Worm (Caenorhabditis elegans): ENCODE measurements around the gene glr-6.

The glr-6 gene

DNA sequence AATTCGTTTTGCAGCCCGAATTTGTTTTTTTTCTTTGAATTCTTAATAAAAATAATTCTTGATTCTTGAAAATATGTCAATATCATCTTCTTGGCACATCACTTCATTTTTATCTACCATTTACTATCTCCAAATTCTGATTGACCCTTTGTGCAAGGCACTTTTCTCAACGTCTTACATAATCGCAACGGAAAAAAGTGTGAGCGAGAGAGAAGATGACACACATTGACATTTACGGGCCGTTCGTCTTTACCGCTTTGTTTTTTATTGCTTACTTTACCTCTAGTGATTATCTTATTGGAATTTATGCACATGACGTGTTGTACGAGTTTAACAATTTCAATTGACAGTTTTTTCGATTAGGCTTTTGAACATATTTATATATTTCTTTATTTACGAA is 8.1 kb upstream of the glr-6 start:
- no peak for TF ChIP-seq unc-130 (GFP tag; optimal IDR thresholded peaks at IDR 0.05)
- TF ChIP-seq egl-18 (GFP tag; IDR thresholded peaks at IDR 0.05) = no peak
- no peak for TF ChIP-seq pha-4 (tag; optimal IDR thresholded peaks at IDR 0.05)
- no peak for TF ChIP-seq lin-40 (tag; optimal IDR thresholded peaks at IDR 0.05)
- TF ChIP-seq tbp1 (GFP tag; optimal IDR thresholded peaks at IDR 0.05) = no peak
- TF ChIP-seq nfyb-1 (GFP tag; IDR thresholded peaks at IDR 0.05) = no peak
- no peak for TF ChIP-seq somi-1 (GFP tag; optimal IDR thresholded peaks at IDR 0.05)

DNA sequence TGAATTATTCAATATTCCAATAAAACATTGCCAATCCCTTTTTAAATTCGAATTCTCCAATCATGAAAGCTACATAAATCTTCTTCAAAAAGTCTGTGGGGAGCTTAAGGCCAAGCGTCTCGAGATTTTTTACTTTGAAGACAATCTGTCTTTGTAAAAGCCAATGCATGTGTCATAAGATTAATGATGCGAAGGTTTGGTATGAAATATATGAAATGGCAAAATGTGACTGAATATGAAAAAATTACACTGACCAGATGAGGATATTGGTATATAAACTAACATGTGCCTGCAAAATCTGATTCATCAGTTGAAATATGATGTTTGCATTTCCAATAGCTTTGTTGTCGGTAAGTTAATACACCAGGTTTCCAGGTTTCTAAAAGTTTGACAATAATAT is 5.4 kb upstream of the glr-6 start, which contains the start of gene C53B7.2:
Gene C53B7.2, plus strand, starts transcription at position 301 of the 400 bp plus-strand sequence.
- no peak for TF ChIP-seq nfya-1 (tag; optimal IDR thresholded peaks at IDR 0.05; ENCODE audit: borderline replicate concordance, insufficient read depth)
- no peak for TF ChIP-seq him-1 (tag; optimal IDR thresholded peaks at IDR 0.05)
- no peak for TF ChIP-seq ztf-26 (tag; optimal IDR thresholded peaks at IDR 0.05)

DNA sequence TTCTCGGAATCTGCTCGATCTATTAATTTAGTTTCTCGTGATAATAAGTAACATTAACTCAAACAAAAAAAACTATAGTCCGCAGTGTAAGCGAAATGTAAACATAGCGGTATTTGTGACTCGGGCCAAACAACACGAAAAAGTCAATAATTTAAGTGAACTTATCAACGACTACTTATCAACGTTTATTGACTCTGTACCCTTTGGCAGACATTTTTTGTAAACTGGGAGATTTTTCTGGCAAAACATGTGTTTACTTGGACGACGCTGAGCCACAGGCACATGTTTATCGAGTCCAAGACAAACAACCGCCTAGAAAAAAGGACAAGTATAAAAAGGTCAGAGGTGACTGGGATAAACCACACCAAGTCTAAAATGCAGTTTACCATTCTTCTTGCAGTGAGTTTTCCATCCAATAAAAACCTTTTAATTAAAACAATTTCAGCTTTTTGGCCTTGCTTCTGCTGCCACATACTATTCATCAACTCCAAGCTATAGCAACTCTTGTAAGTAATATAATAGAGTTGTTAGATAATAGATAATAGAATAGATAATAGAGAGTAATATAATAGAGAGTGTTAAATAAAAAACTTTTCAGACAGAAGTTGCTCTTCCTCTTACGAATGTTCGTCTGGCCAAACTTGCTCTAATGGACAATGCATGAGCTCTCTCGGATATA is 4.0 kb upstream of the glr-6 start, which contains the start of gene C53B7.3:
Gene C53B7.3, plus strand, starts transcription at position 362 of the 679 bp plus-strand sequence.
- TF ChIP-seq ztf-22 (GFP tag; optimal IDR thresholded peaks at IDR 0.05) = no peak
- no peak for TF ChIP-seq nhr-80 (tag; optimal IDR thresholded peaks at IDR 0.05)
- no peak for TF ChIP-seq B0261.1 (tag; optimal IDR thresholded peaks at IDR 0.05)
- no peak for TF ChIP-seq ztf-26 (tag; optimal IDR thresholded peaks at IDR 0.05)
- no peak for TF ChIP-seq egl-44 (GFP tag; IDR thresholded peaks at IDR 0.05)
- TF ChIP-seq lir-1 (GFP tag; conservative IDR thresholded peaks at IDR 0.05) = no peak
- no peak for TF ChIP-seq fkh-3 (tag; optimal IDR thresholded peaks at IDR 0.05)
- no peak for TF ChIP-seq ama-1 (optimal IDR thresholded peaks at IDR 0.05)
- no peak for TF ChIP-seq ama-1 (GFP tag; optimal IDR thresholded peaks at IDR 0.05)
- TF ChIP-seq T07F8.4 (tag; optimal IDR thresholded peaks at IDR 0.05) = no peak
- no peak for TF ChIP-seq tbx-9 (tag; optimal IDR thresholded peaks at IDR 0.05; ENCODE audit: borderline replicate concordance)
- TF ChIP-seq mes-4 (tag; optimal IDR thresholded peaks at IDR 0.05) = no peak
- TF ChIP-seq madf-3 (GFP tag; IDR thresholded peaks at IDR 0.05) = no peak
- no peak for TF ChIP-seq ztf-28 (GFP tag; IDR thresholded peaks at IDR 0.05)
- TF ChIP-seq hmg-20 (GFP tag; IDR thresholded peaks at IDR 0.05) = no peak
- TF ChIP-seq Y53G8AR.9 (GFP tag; conservative IDR thresholded peaks at IDR 0.05) = no peak

DNA sequence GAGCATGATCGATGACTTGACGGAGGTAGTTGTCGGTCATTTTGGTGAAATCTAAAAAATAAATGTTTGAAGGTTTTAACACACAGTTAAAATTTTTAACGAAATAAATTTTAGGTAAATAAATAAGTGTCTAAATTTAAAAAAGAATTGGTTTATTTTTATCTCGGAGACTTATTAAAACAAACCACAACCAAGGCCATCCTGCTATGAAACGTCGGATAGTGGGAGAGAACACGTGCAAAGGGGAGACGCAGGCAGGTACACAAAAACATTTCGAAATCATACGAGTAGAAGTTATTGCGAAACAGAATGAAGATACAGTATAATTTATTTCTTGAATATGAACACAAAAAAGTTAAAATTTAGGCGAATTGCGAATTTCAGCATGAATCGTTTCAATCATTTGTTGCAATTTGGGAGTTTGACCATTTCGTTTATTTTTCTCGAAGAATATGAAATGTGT is 4.4 kb downstream of the glr-6 start, which contains the start of gene F41B4.3:
Gene F41B4.3, minus strand, starts transcription at position 51 of the 463 bp plus-strand sequence.
- TF ChIP-seq bed-1 (GFP tag; IDR thresholded peaks at IDR 0.05) (no peak), egl-18 (GFP tag; IDR thresholded peaks at IDR 0.05) (no peak), ekl-4 (GFP tag; IDR thresholded peaks at IDR 0.05) (no peak), atf-7 (tag; optimal IDR thresholded peaks at IDR 0.05) (no peak), ceh-40 (GFP tag; IDR thresholded peaks at IDR 0.05) (no peak), cebp-1 (GFP tag; IDR thresholded peaks at IDR 0.05) (peak; percentile 85), cebp-1 (tag; optimal IDR thresholded peaks at IDR 0.05) (peak; percentile 96), attf-5 (GFP tag; optimal IDR thresholded peaks at IDR 0.05) (no peak), hmg-1.2 (GFP tag; IDR thresholded peaks at IDR 0.05) (peak; percentile 72), snpc-1.3 (tag; optimal IDR thresholded peaks at IDR 0.05; ENCODE audit: insufficient read depth) (no peak)
